Worm (Caenorhabditis elegans) whole organism, young adult: ENCODE results near the gene F53A9.6.

Experiments used
- B0019.2 ChIP-seq: fragments of 200-800 bp; sonication (Bioruptor generic); conservative IDR thresholded peaks from 2 replicates; pipeline ENCODE4 v1.3.6; 2022; ENCODE audit warnings: missing genetic modification reagents, missing genetic modification characterization, missing compliant biosample characterization
- B0336.3 ChIP-seq: fragments of 200-800 bp; sonication (Bioruptor generic); IDR thresholded peaks from 2 replicates; pipeline ENCODE4 v1.3.6; 2022; ENCODE audit warnings: missing genetic modification characterization, missing compliant biosample characterization
- C06A6.2 ChIP-seq: fragments of 200-800 bp; sonication (Bioruptor generic); conservative IDR thresholded peaks from 2 replicates; pipeline ENCODE4 v1.3.6; 2022; ENCODE audit warnings: missing genetic modification characterization, missing compliant biosample characterization
- F23B12.7 ChIP-seq: sonication (generic microtip); optimal IDR thresholded peaks from 2 replicates; lab custom pipeline; 2017; ENCODE audit warnings: missing genetic modification characterization, mild to moderate bottlenecking, missing compliant biosample characterization, antibody characterized with exemption, moderate library complexity; ENCODE audit not compliant: insufficient read depth
- F37B4.10 ChIP-seq: fragments of 200-800 bp; sonication (Bioruptor generic); IDR thresholded peaks from 2 replicates; pipeline ENCODE4 v1.3.6; 2022; ENCODE audit warnings: missing genetic modification characterization, missing compliant biosample characterization
- F55B11.4 ChIP-seq: sonication (generic microtip); optimal IDR thresholded peaks from 2 replicates; lab custom pipeline; 2016; ENCODE audit warnings: missing compliant biosample characterization, missing genetic modification characterization, borderline replicate concordance; ENCODE audit not compliant: insufficient read depth
- K12H6.12 ChIP-seq: fragments of 200-800 bp; sonication (Bioruptor generic); optimal IDR thresholded peaks from 2 replicates; lab custom pipeline; 2018; ENCODE audit warnings: mild to moderate bottlenecking, missing genetic modification characterization, missing compliant biosample characterization
- T26A5.8 ChIP-seq: sonication (generic microtip); optimal IDR thresholded peaks from 2 replicates; lab custom pipeline; 2016; ENCODE audit warnings: missing genetic modification characterization, missing compliant biosample characterization
- ama-1 ChIP-seq, 3 experiments: fragments of 150-350 bp in 1 of 3; sonication (generic microtip) in 2 of 3; optimal IDR thresholded peaks; 2 replicates each; lab custom pipeline; 2014 to 2018; ENCODE audit warnings: missing biosample characterization in 2 of 3, missing genetic modification characterization in 2 of 3, missing genetic modification reagents in 2 of 3
- attf-6 ChIP-seq: fragments of 200-800 bp; sonication (Bioruptor generic); IDR thresholded peaks from 2 replicates; pipeline ENCODE4 v1.3.6; 2022; ENCODE audit warnings: missing genetic modification reagents, missing genetic modification characterization, missing compliant biosample characterization
- cebp-1 ChIP-seq, 2 experiments: fragments of 200-800 bp in 1 of 2; sonication (Bioruptor generic) in 1 of 2; sonication (generic microtip) in 1 of 2; IDR thresholded peaks in 1 of 2; optimal IDR thresholded peaks in 1 of 2; 2 replicates each; pipeline versions ENCODE4 v1.3.6 to Lab custom; 2017 to 2022; ENCODE audit warnings: missing compliant biosample characterization in 2 of 2, missing genetic modification characterization in 2 of 2, mild to moderate bottlenecking in 1 of 2, missing genetic modification reagents in 1 of 2, moderate library complexity in 1 of 2
- ceh-79 ChIP-seq: sonication (generic microtip); optimal IDR thresholded peaks from 2 replicates; lab custom pipeline; 2017; ENCODE audit warnings: mild to moderate bottlenecking, missing genetic modification characterization, missing compliant biosample characterization
- chd-7 ChIP-seq: sonication (generic microtip); optimal IDR thresholded peaks from 2 replicates; lab custom pipeline; 2016; ENCODE audit warnings: mild to moderate bottlenecking, missing genetic modification characterization, moderate library complexity, missing compliant biosample characterization
- die-1 ChIP-seq: sonication (generic microtip); optimal IDR thresholded peaks from 2 replicates; lab custom pipeline; 2016; ENCODE audit warnings: missing genotype, mild to moderate bottlenecking, missing genetic modification characterization, missing compliant biosample characterization
- egrh-3 ChIP-seq: fragments of 200-800 bp; sonication (Bioruptor generic); IDR thresholded peaks from 2 replicates; pipeline ENCODE4 v1.3.6; 2022; ENCODE audit warnings: missing genetic modification reagents, missing genetic modification characterization, missing compliant biosample characterization
- ets-4 ChIP-seq: fragments of 200-800 bp; sonication (Bioruptor generic); optimal IDR thresholded peaks from 2 replicates; lab custom pipeline; 2018; ENCODE audit warnings: mild to moderate bottlenecking, missing genetic modification characterization, missing compliant biosample characterization
- hlh-26 ChIP-seq: fragments of 200-800 bp; sonication (Bioruptor generic); conservative IDR thresholded peaks from 2 replicates; pipeline ENCODE4 v1.3.6; 2022; ENCODE audit warnings: missing genetic modification reagents, missing genetic modification characterization, missing compliant biosample characterization
- hmg-1.2 ChIP-seq: fragments of 200-800 bp; sonication (Bioruptor generic); IDR thresholded peaks from 2 replicates; pipeline ENCODE4 v1.3.6; 2022; ENCODE audit warnings: missing genetic modification reagents, missing genetic modification characterization, missing compliant biosample characterization
- lag-1 ChIP-seq: fragments of 200-800 bp; sonication (Bioruptor generic); IDR thresholded peaks from 2 replicates; pipeline ENCODE4 v1.3.6; 2022; ENCODE audit warnings: missing genetic modification reagents, missing genetic modification characterization, missing compliant biosample characterization
- let-526 ChIP-seq: fragments of 200-800 bp; sonication (Bioruptor generic); IDR thresholded peaks from 2 replicates; pipeline ENCODE4 v1.3.6; 2022; ENCODE audit warnings: missing genetic modification reagents, missing genetic modification characterization, missing compliant biosample characterization
- let-607 ChIP-seq, 2 experiments: fragments of 200-800 bp in 1 of 2; sonication (Bioruptor generic) in 1 of 2; sonication (generic microtip) in 1 of 2; optimal IDR thresholded peaks; 2 replicates each; lab custom pipeline; 2016 to 2018; ENCODE audit warnings: mild to moderate bottlenecking in 2 of 2, missing compliant biosample characterization in 2 of 2, missing genetic modification characterization in 2 of 2, moderate library complexity in 2 of 2, missing genotype in 1 of 2
- lin-35 ChIP-seq, 3 experiments: fragments of 150-350 bp in 2 of 3; sonication (generic microtip) in 1 of 3; optimal IDR thresholded peaks; 2 replicates each; lab custom pipeline; 2014 to 2018; ENCODE audit warnings: missing biosample characterization in 3 of 3, missing genetic modification characterization in 3 of 3, missing genetic modification reagents in 3 of 3
- madf-6 ChIP-seq: fragments of 200-800 bp; sonication (Bioruptor generic); IDR thresholded peaks from 2 replicates; pipeline ENCODE4 v1.3.6; 2022; ENCODE audit warnings: missing genetic modification reagents, missing genetic modification characterization, missing compliant biosample characterization
- mcd-1 ChIP-seq: fragments of 200-800 bp; sonication (Bioruptor generic); IDR thresholded peaks from 2 replicates; pipeline ENCODE4 v1.3.6; 2022; ENCODE audit warnings: missing genetic modification reagents, missing genetic modification characterization, missing compliant biosample characterization
- mel-28 ChIP-seq: sonication (generic microtip); optimal IDR thresholded peaks from 2 replicates; lab custom pipeline; 2016; ENCODE audit warnings: borderline replicate concordance, mild to moderate bottlenecking, missing genetic modification characterization, missing compliant biosample characterization
- mes-4 ChIP-seq: sonication (generic microtip); optimal IDR thresholded peaks from 2 replicates; lab custom pipeline; 2016; ENCODE audit warnings: missing genotype, missing genetic modification characterization, missing compliant biosample characterization
- mxl-1 ChIP-seq: sonication (generic microtip); optimal IDR thresholded peaks from 2 replicates; lab custom pipeline; 2016; ENCODE audit warnings: missing genetic modification characterization, missing compliant biosample characterization
- nfyb-1 ChIP-seq: fragments of 200-800 bp; sonication (Bioruptor generic); IDR thresholded peaks from 2 replicates; pipeline ENCODE4 v1.3.6; 2022; ENCODE audit warnings: missing genetic modification reagents, missing genetic modification characterization, missing compliant biosample characterization
- nhr-80 ChIP-seq: sonication (generic microtip); optimal IDR thresholded peaks from 2 replicates; lab custom pipeline; 2016; ENCODE audit warnings: missing genetic modification characterization, missing compliant biosample characterization
- nhr-90 ChIP-seq: sonication (generic microtip); optimal IDR thresholded peaks from 2 replicates; lab custom pipeline; 2016; ENCODE audit warnings: missing genotype, mild to moderate bottlenecking, missing genetic modification characterization, missing compliant biosample characterization
- pbrm-1 ChIP-seq: fragments of 200-800 bp; sonication (Bioruptor generic); IDR thresholded peaks from 2 replicates; pipeline ENCODE4 v1.3.6; 2022; ENCODE audit warnings: missing genetic modification reagents, missing genetic modification characterization, missing compliant biosample characterization
- sdz-38 ChIP-seq: sonication (generic microtip); optimal IDR thresholded peaks from 2 replicates; lab custom pipeline; 2016; ENCODE audit warnings: missing genotype, missing genetic modification characterization, missing compliant biosample characterization
- snpc-1.3 ChIP-seq: sonication (generic microtip); optimal IDR thresholded peaks from 2 replicates; lab custom pipeline; 2017; ENCODE audit warnings: missing genetic modification characterization, mild to moderate bottlenecking, missing compliant biosample characterization, antibody characterized with exemption, moderate library complexity, missing genotype, missing genetic modification reagents; ENCODE audit not compliant: insufficient read depth
- unc-130 ChIP-seq: sonication (generic microtip); optimal IDR thresholded peaks from 2 replicates; lab custom pipeline; 2016; ENCODE audit warnings: missing genetic modification reagents, missing genetic modification characterization, missing compliant biosample characterization
- unc-62 ChIP-seq: fragments of 150-350 bp; optimal IDR thresholded peaks from 2 replicates; lab custom pipeline; 2014; ENCODE audit warnings: missing biosample characterization, missing genetic modification reagents, missing genetic modification characterization
- xnd-1 ChIP-seq: sonication (generic microtip); optimal IDR thresholded peaks from 2 replicates; lab custom pipeline; 2016; ENCODE audit warnings: missing genotype, missing genetic modification reagents, missing genetic modification characterization, missing compliant biosample characterization
- zim-3 ChIP-seq: sonication (generic microtip); optimal IDR thresholded peaks from 2 replicates; lab custom pipeline; 2017; ENCODE audit warnings: mild to moderate bottlenecking, missing genetic modification characterization, moderate library complexity, missing compliant biosample characterization
- ztf-25 ChIP-seq: fragments of 200-800 bp; sonication (Bioruptor generic); IDR thresholded peaks from 2 replicates; pipeline ENCODE4 v1.3.6; 2022; ENCODE audit warnings: missing genetic modification reagents, missing genetic modification characterization, missing compliant biosample characterization

Gene F53A9.6

ce11 chrX:8716822-8717221 lies 3.2 kb upstream of the F53A9.6 start, which contains the start of gene F53A9.7 (continued):
- no peak for TF ChIP-seq mel-28 (tag; lab: Kevin White, UChicago)
- TF ChIP-seq sdz-38, result no peak
- no peak for TF ChIP-seq egrh-3 (GFP tag; lab: Robert Waterston, UW)
- no peak for TF ChIP-seq hlh-26 (GFP tag; lab: Robert Waterston, UW)
- TF ChIP-seq, all 124 proteins: peak for 0

- TF ChIP-seq F55B11.4 (no peak), K12H6.12 (tag; lab: Kevin White, UChicago) (no peak), nhr-80 (tag; lab: Kevin White, UChicago) (peak; percentile 5)
These were observed 1.2 kb upstream of the F53A9.6 start for ce11 chrX:8714845-8715244.

DNA sequence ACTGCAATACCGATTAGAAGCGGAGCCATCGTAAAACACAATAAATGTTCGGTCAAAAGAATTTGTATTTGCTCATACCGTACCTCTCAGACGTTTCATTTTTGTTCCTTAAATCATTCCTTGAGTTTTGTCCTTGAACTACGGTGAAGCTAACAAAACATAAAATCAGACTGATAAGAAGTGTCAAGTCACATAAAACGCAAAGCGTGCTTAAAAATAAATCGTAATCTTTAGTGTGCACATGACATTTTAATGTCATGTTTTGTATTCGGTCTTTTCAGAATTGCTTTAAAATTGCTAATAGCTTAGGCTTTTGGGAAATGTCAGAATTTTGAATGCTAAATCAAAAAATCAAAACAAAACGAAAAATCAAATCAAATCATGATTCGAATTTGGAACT lies 942 bp downstream of the F53A9.6 start:
- TF ChIP-seq cebp-1 (GFP tag; IDR thresholded peaks at IDR 0.05; lab: Robert Waterston, UW) (no peak), cebp-1 (tag; optimal IDR thresholded peaks at IDR 0.05; lab: Kevin White, UChicago) (peak; percentile 25), unc-62 (peak; percentile 11), xnd-1 (tag; lab: Kevin White, UChicago) (no peak), nhr-80 (tag; lab: Kevin White, UChicago) (peak; percentile 72), B0019.2 (GFP tag; lab: Robert Waterston, UW) (no peak), madf-6 (GFP tag; lab: Robert Waterston, UW) (no peak)

DNA sequence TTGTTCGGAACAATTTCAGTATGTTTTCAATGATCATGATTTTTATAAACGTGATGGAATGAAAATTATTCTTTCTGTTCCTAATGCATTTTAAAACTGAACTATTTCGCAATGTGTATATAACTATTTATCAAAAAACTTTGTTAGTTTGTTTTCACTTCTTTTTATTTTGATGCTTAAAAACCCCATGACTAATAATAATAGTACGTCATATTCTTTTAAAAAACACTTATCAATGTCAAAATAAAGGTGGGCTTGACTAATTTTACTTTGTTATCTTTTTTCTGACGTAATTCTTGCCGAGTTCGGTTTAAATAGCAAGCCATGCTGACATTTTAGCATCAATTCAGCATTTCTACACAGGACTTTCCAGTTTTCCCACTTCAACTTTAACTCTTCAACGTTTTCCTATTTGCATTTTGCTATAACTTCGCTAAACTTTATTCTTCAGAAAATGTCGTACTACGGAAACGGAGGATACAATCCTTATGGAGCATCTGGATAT lies 2.4 kb downstream of the F53A9.6 start, which contains the start of gene F53A9.1:
F53A9.1 (plus strand) TSS at position 455 of the 505 bp plus-strand sequence.
- peak; percentile 72 for TF ChIP-seq unc-62
- TF ChIP-seq pbrm-1, result no peak
- TF ChIP-seq, all 124 proteins: peak for 1

DNA sequence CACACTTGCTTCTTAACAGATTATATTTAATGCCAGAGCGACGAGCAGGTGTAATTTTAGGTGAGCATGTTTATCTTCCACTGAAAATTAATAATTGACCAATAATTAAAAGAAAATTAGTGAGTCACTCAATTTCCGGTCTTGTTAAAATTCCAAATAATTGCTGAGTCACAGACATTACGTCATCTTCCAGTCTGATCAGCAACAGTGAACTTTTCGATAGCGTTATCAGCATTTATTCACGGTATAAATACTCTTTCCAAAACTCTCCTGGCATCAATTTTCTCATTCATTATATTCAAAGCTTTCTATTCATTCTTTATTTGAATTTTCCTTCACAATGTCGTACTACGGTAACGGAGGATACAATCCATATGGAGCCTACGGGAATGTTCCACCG lies 4.2 kb downstream of the F53A9.6 start, which contains the start of gene kreg-1:
kreg-1 (plus strand) TSS at position 341 of the 400 bp plus-strand sequence.
- TF ChIP-seq hmg-1.2 (GFP tag; lab: Robert Waterston, UW), result no peak
- no peak for TF ChIP-seq B0336.3 (GFP tag; lab: Robert Waterston, UW)
- TF ChIP-seq ztf-25 (GFP tag; lab: Robert Waterston, UW), result no peak
- TF ChIP-seq B0019.2 (GFP tag; lab: Robert Waterston, UW), result no peak
- TF ChIP-seq C06A6.2 (GFP tag; lab: Robert Waterston, UW), result no peak
- no peak for TF ChIP-seq T26A5.8
- no peak for TF ChIP-seq let-526
- no peak for TF ChIP-seq F37B4.10 (GFP tag; lab: Robert Waterston, UW)
- TF ChIP-seq chd-7 (tag; lab: Kevin White, UChicago), result no peak
- no peak for TF ChIP-seq lag-1
- TF ChIP-seq mcd-1, result no peak
- TF ChIP-seq nfyb-1, result no peak
- TF ChIP-seq ceh-79 (tag; lab: Kevin White, UChicago), result no peak

DNA sequence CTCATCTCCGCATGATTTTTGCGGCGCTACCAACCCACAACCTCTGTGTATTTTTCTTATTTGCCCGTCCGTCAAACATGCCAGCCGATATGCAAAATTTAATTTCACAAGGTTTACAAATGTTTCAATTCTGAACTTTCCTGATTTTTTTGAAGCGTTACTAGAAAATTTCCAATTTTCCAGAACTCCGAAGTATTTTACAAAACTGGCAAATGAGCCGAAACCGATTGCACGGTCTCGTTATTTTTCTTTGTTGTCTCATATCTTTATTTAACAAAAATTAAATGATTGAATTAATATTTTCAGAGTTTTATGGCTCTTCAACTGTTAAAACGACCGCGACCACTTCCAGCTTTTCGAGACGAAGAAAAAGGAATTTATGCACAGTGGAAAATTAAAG lies 5.6 kb downstream of the F53A9.6 start, which contains the start of gene F53A9.3:
F53A9.3 (plus strand) TSS at position 301 of the 400 bp plus-strand sequence.
- no peak for TF ChIP-seq zim-3 (tag; lab: Kevin White, UChicago)
- TF ChIP-seq nhr-90 (tag; lab: Kevin White, UChicago), result no peak
- no peak for TF ChIP-seq mcd-1
- no peak for TF ChIP-seq F55B11.4
- no peak for TF ChIP-seq snpc-1.3 (tag; lab: Kevin White, UChicago)
- TF ChIP-seq die-1 (tag; lab: Kevin White, UChicago), result no peak
- no peak for TF ChIP-seq let-607 (tag; optimal IDR thresholded peaks at IDR 0.05; lab: Kevin White, UChicago)
- no peak for TF ChIP-seq ets-4 (GFP tag; lab: Kevin White, UChicago)
- no peak for TF ChIP-seq attf-6 (GFP tag; lab: Robert Waterston, UW)
- TF ChIP-seq mes-4 (tag; lab: Kevin White, UChicago), result no peak
- no peak for TF ChIP-seq mxl-1 (tag; lab: Kevin White, UChicago)
- no peak for TF ChIP-seq lag-1
- TF ChIP-seq unc-130, result no peak
- TF ChIP-seq nhr-80 (tag; lab: Kevin White, UChicago), result no peak
- no peak for TF ChIP-seq ama-1 (optimal IDR thresholded peaks at IDR 0.05; lab: Kevin White, UChicago)
- TF ChIP-seq ama-1 (GFP tag; optimal IDR thresholded peaks at IDR 0.05; lab: Kevin White, UChicago), result no peak
- no peak for TF ChIP-seq F23B12.7 (tag; lab: Kevin White, UChicago)
- no peak for TF ChIP-seq ceh-79 (tag; lab: Kevin White, UChicago)
- TF ChIP-seq lin-35 (GFP tag; optimal IDR thresholded peaks at IDR 0.05; lab: Kevin White, UChicago), result no peak
- TF ChIP-seq sdz-38, result no peak
